Worm (Caenorhabditis elegans) whole organism, young adult: ENCODE measurements around the gene T03G6.3.

Experiments
- F10E7.11 ChIP-seq: sonication (generic microtip); optimal IDR thresholded peaks from 2 replicates; lab custom pipeline; 2017; ENCODE audit warnings: mild to moderate bottlenecking, missing genetic modification characterization, moderate library complexity, missing compliant biosample characterization
- F57A8.1 ChIP-seq: fragments of 200-800 bp; sonication (Bioruptor generic); optimal IDR thresholded peaks from 2 replicates; lab custom pipeline; 2018; ENCODE audit warnings: mild to moderate bottlenecking, missing genetic modification characterization, moderate library complexity, missing compliant biosample characterization
- efl-1 ChIP-seq: fragments of 150-350 bp; optimal IDR thresholded peaks from 2 replicates; lab custom pipeline; 2014; ENCODE audit warnings: missing biosample characterization, missing genetic modification reagents, missing genetic modification characterization
- hlh-26 ChIP-seq: fragments of 200-800 bp; sonication (Bioruptor generic); conservative IDR thresholded peaks from 2 replicates; pipeline ENCODE4 v1.3.6; 2022; ENCODE audit warnings: missing genetic modification reagents, missing genetic modification characterization, missing compliant biosample characterization
- lin-35 ChIP-seq, 3 experiments: fragments of 150-350 bp in 2 of 3; sonication (generic microtip) in 1 of 3; optimal IDR thresholded peaks; 2 replicates each; lab custom pipeline; 2014 to 2018; ENCODE audit warnings: missing biosample characterization in 3 of 3, missing genetic modification characterization in 3 of 3, missing genetic modification reagents in 3 of 3
- pha-4 ChIP-seq: fragments of 150-350 bp; sonication (generic microtip); optimal IDR thresholded peaks from 2 replicates; lab custom pipeline; 2014; ENCODE audit warnings: missing biosample characterization, missing genetic modification reagents, missing genetic modification characterization
- xnd-1 ChIP-seq: sonication (generic microtip); optimal IDR thresholded peaks from 2 replicates; lab custom pipeline; 2016; ENCODE audit warnings: missing genotype, missing genetic modification reagents, missing genetic modification characterization, missing compliant biosample characterization
- ztf-18 ChIP-seq: sonication (generic microtip); optimal IDR thresholded peaks from 2 replicates; lab custom pipeline; 2016; ENCODE audit warnings: missing genotype, mild to moderate bottlenecking, missing genetic modification characterization, missing compliant biosample characterization

T03G6.3 gene

ce11 chrX:2564047-2564446 is 51.5 kb downstream of the T03G6.3 start, which contains the start of gene dhcr-24:
Gene dhcr-24 (minus strand): TSS chrX:2564147.
- TF ChIP-seq xnd-1 (tag; lab: Kevin White, UChicago) (no peak), efl-1 (no peak), F57A8.1 (GFP tag; lab: Kevin White, UChicago) (no peak), pha-4 (tag; lab: Kevin White, UChicago) (no peak), hlh-26 (GFP tag; lab: Robert Waterston, UW) (no peak), ztf-18 (tag; lab: Kevin White, UChicago) (no peak), F10E7.11 (no peak), lin-35 (GFP tag; optimal IDR thresholded peaks at IDR 0.05; lab: Kevin White, UChicago) (no peak)
